Fruit fly (Drosophila melanogaster) whole organism, prepupa: ENCODE measurements around the gene mTTF.

Experiments used
- CG4318 ChIP-seq: fragments of 200-800 bp; sonication (Bioruptor generic); optimal IDR thresholded peaks from 3 replicates; lab custom pipeline; 2017; ENCODE audit warnings: missing biosample characterization, mild to moderate bottlenecking, missing genetic modification characterization
- CG8632 ChIP-seq: fragments of 200-800 bp; sonication (Bioruptor generic); optimal IDR thresholded peaks from 3 replicates; lab custom pipeline; 2016; ENCODE audit warnings: missing biosample characterization, missing genetic modification characterization
- Ets21C ChIP-seq: fragments of 200-800 bp; sonication (Bioruptor generic); optimal IDR thresholded peaks from 3 replicates; lab custom pipeline; 2016; ENCODE audit warnings: missing biosample characterization, missing genetic modification characterization
- Hr39 ChIP-seq: fragments of 200-800 bp; sonication (Bioruptor generic); optimal IDR thresholded peaks from 2 replicates; lab custom pipeline; 2016; ENCODE audit warnings: missing biosample characterization, missing genetic modification characterization
- Hr4 ChIP-seq: fragments of 200-800 bp; sonication (Bioruptor generic); optimal IDR thresholded peaks from 3 replicates; lab custom pipeline; 2016; ENCODE audit warnings: missing biosample characterization, missing genetic modification characterization
- achi ChIP-seq: fragments of 200-800 bp; sonication (Bioruptor generic); optimal IDR thresholded peaks from 3 replicates; lab custom pipeline; 2016; ENCODE audit warnings: missing biosample characterization, missing genetic modification characterization
- esn ChIP-seq: fragments of 200-800 bp; sonication (Bioruptor generic); optimal IDR thresholded peaks from 2 replicates; lab custom pipeline; 2016; ENCODE audit warnings: missing biosample characterization, mild to moderate bottlenecking, missing genetic modification characterization, moderate library complexity
- fkh ChIP-seq: fragments of 200-800 bp; sonication (Bioruptor generic); optimal IDR thresholded peaks from 3 replicates; lab custom pipeline; 2017; ENCODE audit warnings: missing biosample characterization, mild to moderate bottlenecking, missing genetic modification characterization, moderate library complexity
- pdm3 ChIP-seq: fragments of 200-800 bp; sonication (Bioruptor generic); optimal IDR thresholded peaks from 3 replicates; lab custom pipeline; 2016; ENCODE audit warnings: missing biosample characterization, missing genetic modification characterization
- svp ChIP-seq: fragments of 200-800 bp; sonication (Bioruptor generic); peaks from one replicate; lab custom pipeline; 2016; ENCODE audit warnings: missing biosample characterization, missing genetic modification characterization

DNA sequence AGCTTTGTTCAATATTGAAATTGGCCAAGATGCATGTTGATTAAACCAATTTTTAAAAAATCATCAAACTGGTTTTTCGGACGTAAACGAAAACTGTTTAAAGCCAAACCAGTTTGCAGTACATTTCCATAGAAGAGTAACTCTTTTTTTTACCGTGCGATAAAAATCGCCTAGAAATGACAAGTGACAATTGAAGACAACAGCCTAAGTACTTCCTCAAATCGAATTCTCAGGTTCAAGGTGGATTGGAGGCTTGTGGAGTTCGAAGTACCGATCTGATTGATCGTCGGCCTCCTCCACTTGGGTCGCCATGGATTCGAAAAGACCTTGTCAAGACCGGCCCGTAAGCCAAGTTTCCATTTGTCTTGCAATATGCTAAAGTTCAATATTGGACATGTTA lies 2.0 kb upstream of the mTTF start:
- TF ChIP-seq CG4318 (GFP tag; lab: Kevin White, UChicago) = no peak
- TF ChIP-seq pdm3 (GFP tag; lab: Kevin White, UChicago) = no peak
- TF ChIP-seq esn = no peak
- TF ChIP-seq Hr4 (GFP tag; lab: Kevin White, UChicago) = no peak
- TF ChIP-seq Hr39 = no peak
- TF ChIP-seq fkh = no peak
- no peak for TF ChIP-seq svp (GFP tag; lab: Kevin White, UChicago)
- TF ChIP-seq achi = no peak
- TF ChIP-seq CG8632 (GFP tag; lab: Kevin White, UChicago) = no peak
- TF ChIP-seq Ets21C (GFP tag; lab: Kevin White, UChicago) = no peak
